Fruit fly (Drosophila melanogaster) whole organism, embryonic: ENCODE measurements around the gene CG13075.

Experiments
- Adf1 ChIP-seq: fragments of 200-800 bp; sonication (Bioruptor generic); IDR thresholded peaks from 2 replicates; pipeline ENCODE4 v1.3.6; 2022; ENCODE audit warnings: missing biosample characterization, missing genetic modification characterization
- Asciz ChIP-seq: fragments of 200-800 bp; sonication (Bioruptor generic); optimal IDR thresholded peaks from 2 replicates; lab custom pipeline; 2017; ENCODE audit warnings: missing biosample characterization, mild to moderate bottlenecking, missing genetic modification characterization, missing genetic modification reagents
- Bteb2 ChIP-seq: fragments of 200-800 bp; sonication (Bioruptor generic); optimal IDR thresholded peaks from 2 replicates; lab custom pipeline; 2016; ENCODE audit warnings: missing biosample characterization, missing genetic modification characterization
- CG1024 ChIP-seq: fragments of 200-800 bp; sonication (Bioruptor generic); IDR thresholded peaks from 2 replicates; pipeline ENCODE4 v1.3.6; 2022; ENCODE audit warnings: missing biosample characterization, missing genetic modification characterization
- CG10274 ChIP-seq: fragments of 200-800 bp; sonication (Bioruptor generic); optimal IDR thresholded peaks from 3 replicates; lab custom pipeline; 2017; ENCODE audit warnings: missing biosample characterization, mild to moderate bottlenecking, missing genetic modification characterization
- CG10431 ChIP-seq: fragments of 200-800 bp; sonication (Bioruptor generic); optimal IDR thresholded peaks from 3 replicates; lab custom pipeline; 2018; ENCODE audit warnings: missing biosample characterization, mild to moderate bottlenecking, missing genetic modification characterization
- CG10543 ChIP-seq: fragments of 200-800 bp; sonication (Bioruptor generic); optimal IDR thresholded peaks from 3 replicates; lab custom pipeline; 2017; ENCODE audit warnings: missing biosample characterization, mild to moderate bottlenecking, missing genetic modification characterization, moderate library complexity
- CG14710 ChIP-seq: fragments of 200-800 bp; sonication (Bioruptor generic); optimal IDR thresholded peaks from 3 replicates; lab custom pipeline; 2019; ENCODE audit warnings: missing biosample characterization, mild to moderate bottlenecking, missing genetic modification characterization, moderate library complexity
- CG15514 ChIP-seq: fragments of 200-800 bp; sonication (Bioruptor generic); optimal IDR thresholded peaks from 3 replicates; lab custom pipeline; 2017; ENCODE audit warnings: missing biosample characterization, missing genetic modification characterization, mild to moderate bottlenecking, moderate library complexity, missing genetic modification reagents
- CG15696 ChIP-seq: fragments of 200-800 bp; sonication (Bioruptor generic); optimal IDR thresholded peaks from 2 replicates; lab custom pipeline; 2019; ENCODE audit warnings: missing biosample characterization, mild to moderate bottlenecking, missing genetic modification characterization, moderate library complexity
- CG2889 ChIP-seq: fragments of 200-800 bp; sonication (Bioruptor generic); IDR thresholded peaks from 3 replicates; pipeline ENCODE4 v1.3.6; 2022; ENCODE audit warnings: missing biosample characterization, missing genetic modification characterization
- CG31388 ChIP-seq: fragments of 200-800 bp; sonication (Bioruptor generic); optimal IDR thresholded peaks from 2 replicates; lab custom pipeline; 2016; ENCODE audit warnings: missing biosample characterization, missing genetic modification characterization
- CG32772 ChIP-seq: fragments of 200-800 bp; sonication (Bioruptor generic); IDR thresholded peaks from 2 replicates; pipeline ENCODE4 v1.3.6; 2022; ENCODE audit warnings: missing biosample characterization, missing genetic modification characterization
- CG4328 ChIP-seq: fragments of 200-800 bp; sonication (Bioruptor generic); optimal IDR thresholded peaks from 3 replicates; lab custom pipeline; 2017; ENCODE audit warnings: missing biosample characterization, missing genetic modification reagents, missing genetic modification characterization
- CG4707 ChIP-seq: fragments of 200-800 bp; sonication (Bioruptor generic); optimal IDR thresholded peaks from 2 replicates; lab custom pipeline; 2018; ENCODE audit warnings: missing biosample characterization, mild to moderate bottlenecking, missing genetic modification characterization, moderate library complexity
- CG6791 ChIP-seq: fragments of 200-800 bp; sonication (Bioruptor generic); IDR thresholded peaks from 3 replicates; pipeline ENCODE4 v1.3.6; 2022; ENCODE audit warnings: missing biosample characterization, missing genetic modification characterization; ENCODE audit not compliant: partially characterized antibody
- CG6813 ChIP-seq: fragments of 200-800 bp; sonication (Bioruptor generic); optimal IDR thresholded peaks from 2 replicates; lab custom pipeline; 2017; ENCODE audit warnings: missing biosample characterization, missing genetic modification characterization, mild to moderate bottlenecking, moderate library complexity, missing genetic modification reagents
- CG7928 ChIP-seq: fragments of 200-800 bp; sonication (Bioruptor generic); optimal IDR thresholded peaks from 2 replicates; lab custom pipeline; 2017; ENCODE audit warnings: missing biosample characterization, mild to moderate bottlenecking, missing genetic modification characterization
- CG8089 ChIP-seq: fragments of 200-800 bp; sonication (Bioruptor generic); optimal IDR thresholded peaks from 3 replicates; lab custom pipeline; 2016; ENCODE audit warnings: missing biosample characterization, missing genetic modification characterization
- CG8765 ChIP-seq: fragments of 200-800 bp; sonication (Bioruptor generic); IDR thresholded peaks from 2 replicates; pipeline ENCODE4 v1.3.6; 2022; ENCODE audit warnings: missing biosample characterization, missing genetic modification characterization
- CTCF ChIP-seq: fragments of 200-800 bp; sonication (Bioruptor generic); optimal IDR thresholded peaks from 2 replicates; lab custom pipeline; 2017; ENCODE audit warnings: missing biosample characterization, mild to moderate bottlenecking, missing genetic modification characterization, moderate library complexity
- D19A ChIP-seq: fragments of 200-800 bp; optimal IDR thresholded peaks from 3 replicates; lab custom pipeline; 2019; ENCODE audit warnings: missing biosample characterization, mild to moderate bottlenecking, missing genetic modification characterization, moderate library complexity
- Dip3 ChIP-seq: fragments of 200-800 bp; sonication (Bioruptor generic); optimal IDR thresholded peaks from 3 replicates; lab custom pipeline; 2016; ENCODE audit warnings: missing biosample characterization, missing genetic modification characterization
- Elba2 ChIP-seq: fragments of 200-800 bp; sonication (Bioruptor generic); optimal IDR thresholded peaks from 3 replicates; lab custom pipeline; 2016; ENCODE audit warnings: missing biosample characterization, missing genetic modification characterization
- HLH3B ChIP-seq: fragments of 200-800 bp; sonication (Bioruptor generic); IDR thresholded peaks from 2 replicates; pipeline ENCODE4 v1.3.6; 2022; ENCODE audit warnings: missing biosample characterization, missing genetic modification characterization
- NC2β ChIP-seq: fragments of 200-800 bp; sonication (Bioruptor generic); optimal IDR thresholded peaks from 2 replicates; lab custom pipeline; 2016; ENCODE audit warnings: missing biosample characterization, missing genetic modification characterization
- Nf-YC ChIP-seq: fragments of 200-800 bp; optimal IDR thresholded peaks from 3 replicates; lab custom pipeline; 2019; ENCODE audit warnings: missing biosample characterization, mild to moderate bottlenecking, missing genetic modification characterization, moderate library complexity
- Scr ChIP-seq: fragments of 200-800 bp; sonication (Bioruptor generic); IDR thresholded peaks from 2 replicates; pipeline ENCODE4 v1.3.6; 2022; ENCODE audit warnings: missing biosample characterization, missing genetic modification characterization; ENCODE audit not compliant: partially characterized antibody
- Sry-δ ChIP-seq: fragments of 200-800 bp; sonication (Bioruptor generic); optimal IDR thresholded peaks from 2 replicates; lab custom pipeline; 2016; ENCODE audit warnings: missing biosample characterization, missing genetic modification characterization
- Ssrp ChIP-seq: fragments of 200-800 bp; sonication (Bioruptor generic); optimal IDR thresholded peaks from 2 replicates; lab custom pipeline; 2018; ENCODE audit warnings: missing biosample characterization, mild to moderate bottlenecking, missing genetic modification characterization, moderate library complexity
- aop ChIP-seq: fragments of 200-800 bp; sonication (Bioruptor generic); IDR thresholded peaks from 2 replicates; pipeline ENCODE4 v1.3.6; 2022; ENCODE audit warnings: missing biosample characterization, missing genetic modification characterization
- cas ChIP-seq: fragments of 200-800 bp; sonication (Bioruptor generic); IDR thresholded peaks from 2 replicates; pipeline ENCODE4 v1.3.6; 2022; ENCODE audit warnings: missing biosample characterization, missing genetic modification characterization
- dimm ChIP-seq: fragments of 200-800 bp; sonication (Bioruptor generic); IDR thresholded peaks from 2 replicates; pipeline ENCODE4 v1.3.6; 2022; ENCODE audit warnings: missing biosample characterization, missing genetic modification characterization
- ewg ChIP-seq: fragments of 200-800 bp; sonication (Bioruptor generic); optimal IDR thresholded peaks from 3 replicates; lab custom pipeline; 2017; ENCODE audit warnings: mild to moderate bottlenecking, missing biosample characterization, missing genetic modification reagents, missing genetic modification characterization
- fd102C ChIP-seq: fragments of 200-800 bp; sonication (Bioruptor generic); optimal IDR thresholded peaks from 2 replicates; lab custom pipeline; 2018; ENCODE audit warnings: missing biosample characterization, mild to moderate bottlenecking, missing genetic modification characterization, moderate library complexity
- hbn ChIP-seq: fragments of 200-800 bp; sonication (Bioruptor generic); IDR thresholded peaks from 2 replicates; pipeline ENCODE4 v1.3.6; 2022; ENCODE audit warnings: missing biosample characterization, missing genetic modification characterization; ENCODE audit not compliant: partially characterized antibody
- her ChIP-seq: fragments of 200-800 bp; sonication (Bioruptor generic); optimal IDR thresholded peaks from 2 replicates; lab custom pipeline; 2016; ENCODE audit warnings: missing biosample characterization, missing genetic modification characterization
- insv ChIP-seq, 2 experiments: fragments of 200-800 bp; sonication (Bioruptor generic); optimal IDR thresholded peaks; 3 replicates each; lab custom pipeline; 2016 to 2018; ENCODE audit warnings: missing biosample characterization in 2 of 2, missing genetic modification characterization in 2 of 2
- jigr1 ChIP-seq: fragments of 200-800 bp; sonication (Bioruptor generic); IDR thresholded peaks from 3 replicates; pipeline ENCODE4 v1.3.6; 2022; ENCODE audit warnings: missing biosample characterization, missing genetic modification characterization
- klu ChIP-seq: fragments of 200-800 bp; sonication (Bioruptor generic); IDR thresholded peaks from 2 replicates; pipeline ENCODE4 v1.3.6; 2022; ENCODE audit warnings: missing biosample characterization, missing genetic modification characterization
- org-1 ChIP-seq: fragments of 200-800 bp; sonication (Bioruptor generic); optimal IDR thresholded peaks from 2 replicates; lab custom pipeline; 2017; ENCODE audit warnings: missing biosample characterization, missing genetic modification characterization
- schlank ChIP-seq: fragments of 200-800 bp; sonication (Bioruptor generic); optimal IDR thresholded peaks from 2 replicates; lab custom pipeline; 2018; ENCODE audit warnings: missing biosample characterization, mild to moderate bottlenecking, missing genetic modification characterization
- scrt ChIP-seq: fragments of 200-800 bp; sonication (Bioruptor generic); optimal IDR thresholded peaks from 2 replicates; lab custom pipeline; 2018; ENCODE audit warnings: missing biosample characterization, mild to moderate bottlenecking, missing genetic modification characterization, moderate library complexity
- sima ChIP-seq: fragments of 200-800 bp; sonication (Bioruptor generic); optimal IDR thresholded peaks from 2 replicates; lab custom pipeline; 2016; ENCODE audit warnings: missing biosample characterization, missing genetic modification characterization
- tgo ChIP-seq: fragments of 200-800 bp; sonication (Bioruptor generic); IDR thresholded peaks from 3 replicates; pipeline ENCODE4 v1.3.6; 2022; ENCODE audit warnings: missing biosample characterization, missing genetic modification characterization
- vfl ChIP-seq: fragments of 200-800 bp; sonication (Bioruptor generic); optimal IDR thresholded peaks from 2 replicates; lab custom pipeline; 2016; ENCODE audit warnings: missing biosample characterization, missing genetic modification characterization
- wek ChIP-seq: fragments of 200-800 bp; sonication (Bioruptor generic); optimal IDR thresholded peaks from 3 replicates; lab custom pipeline; 2018; ENCODE audit warnings: missing biosample characterization, mild to moderate bottlenecking, missing genetic modification characterization, moderate library complexity
- z ChIP-seq: fragments of 200-800 bp; sonication (Bioruptor generic); IDR thresholded peaks from 3 replicates; pipeline ENCODE4 v1.3.6; 2022; ENCODE audit warnings: missing biosample characterization, missing genetic modification characterization

CG13075 gene

dm6 chr3L:16128481-16128972 lies 44.7 kb downstream of the CG13075 start, which contains the start of gene Pgm1 (continued):
- no peak for TF ChIP-seq Scr (GFP tag; lab: Robert Waterston, UW)
- TF ChIP-seq CG7928 (GFP tag; lab: Kevin White, UChicago): no peak
- TF ChIP-seq Ssrp (tag; lab: Kevin White, UChicago): peak; percentile 65
- peak; percentile 25 for TF ChIP-seq Elba2 (GFP tag; lab: Kevin White, UChicago)
- peak; percentile 55; the same call in 1 of the 3 replicates for TF ChIP-seq jigr1 (GFP tag; lab: Robert Waterston, UW)
- peak; percentile 79 for TF ChIP-seq CG10543 (GFP tag; lab: Kevin White, UChicago)

- TF ChIP-seq insv (GFP tag; optimal IDR thresholded peaks at IDR 0.05; lab: Kevin White, UChicago) (no peak), schlank (tag; lab: Kevin White, UChicago) (no peak), CG32772 (GFP tag; lab: Robert Waterston, UW) (peak; percentile 48; the same call in 1 of the 2 replicates), Dip3 (GFP tag; lab: Kevin White, UChicago) (no peak), CG4707 (GFP tag; lab: Kevin White, UChicago) (peak; percentile 41), wek (GFP tag; lab: Kevin White, UChicago) (peak; percentile 48), CG6813 (GFP tag; lab: Kevin White, UChicago) (no peak), cas (GFP tag; lab: Robert Waterston, UW) (no peak), tgo (GFP tag; lab: Robert Waterston, UW) (peak; percentile 49), hbn (GFP tag; lab: Robert Waterston, UW) (peak; percentile 61), HLH3B (GFP tag; lab: Robert Waterston, UW) (peak; percentile 51), NC2β (GFP tag; lab: Kevin White, UChicago) (peak; percentile 61), CG2889 (GFP tag; lab: Robert Waterston, UW) (peak; percentile 3; the same call in 1 of the 3 replicates), CG6791 (peak; percentile 82), klu (GFP tag; lab: Robert Waterston, UW) (no peak), CG31388 (GFP tag; lab: Kevin White, UChicago) (no peak), CG10431 (GFP tag; lab: Kevin White, UChicago) (peak; percentile 26), CG8765 (GFP tag; lab: Robert Waterston, UW) (no peak), Asciz (GFP tag; lab: Kevin White, UChicago) (peak; percentile 43), Bteb2 (GFP tag; lab: Kevin White, UChicago) (no peak), z (GFP tag; lab: Robert Waterston, UW) (no peak), vfl (GFP tag; lab: Kevin White, UChicago) (no peak), D19A (tag; lab: Kevin White, UChicago) (peak; percentile 31), Sry-δ (GFP tag; lab: Kevin White, UChicago) (peak; percentile 60), ewg (GFP tag; lab: Kevin White, UChicago) (peak; percentile 36), CG15514 (GFP tag; lab: Kevin White, UChicago) (peak; percentile 79), scrt (GFP tag; lab: Kevin White, UChicago) (no peak), CG15696 (tag; lab: Kevin White, UChicago) (peak; percentile 48), CTCF (GFP tag; lab: Kevin White, UChicago) (peak; percentile 3), CG4328 (GFP tag; lab: Kevin White, UChicago) (peak; percentile 44), CG14710 (tag; lab: Kevin White, UChicago) (peak; percentile 40), CG10274 (GFP tag; lab: Kevin White, UChicago) (no peak), her (GFP tag; lab: Kevin White, UChicago) (no peak), CG8089 (GFP tag; lab: Kevin White, UChicago) (no peak), Adf1 (GFP tag; lab: Robert Waterston, UW) (no peak), CG1024 (GFP tag; lab: Robert Waterston, UW) (peak; percentile 61; the same call in 1 of the 2 replicates), sima (GFP tag; lab: Kevin White, UChicago) (no peak), org-1 (GFP tag; lab: Kevin White, UChicago) (peak; percentile 1), Nf-YC (tag; lab: Kevin White, UChicago) (no peak), dimm (no peak), aop (0 out of 2 replicates have a peak, but pooled peaks have one; percentile 4), fd102C (no peak)
Observed at dm6 chr3L:16128973-16129745, 45.4 kb downstream of the CG13075 start, which contains the start of gene SsRbeta. Gene SsRbeta (plus strand): TSS chr3L:16129617.
